Worm (Caenorhabditis elegans) whole organism, L3 larva: Measurements from ENCODE around the gene fbxb-115.
"Not testable (repeated sequence)": the region's sequence is repeated elsewhere in the genome, so short reads cannot be mapped to it uniquely, and the experiment has no call there.

Experiments
- R02D3.7 ChIP-seq: fragments of 150-350 bp; optimal IDR thresholded peaks from 2 replicates; lab custom pipeline; 2014; ENCODE audit warnings: missing biosample characterization, missing genetic modification characterization
- ZK546.5 ChIP-seq: sonication (generic microtip); optimal IDR thresholded peaks from 2 replicates; lab custom pipeline; 2017; ENCODE audit warnings: missing biosample characterization, missing genetic modification characterization
- aly-2 ChIP-seq: fragments of 150-350 bp; optimal IDR thresholded peaks from 2 replicates; lab custom pipeline; 2014; ENCODE audit warnings: missing biosample characterization, missing genetic modification characterization
- ama-1 ChIP-seq: fragments of 150-350 bp; optimal IDR thresholded peaks from 2 replicates; lab custom pipeline; 2018
- ceh-16 ChIP-seq: sonication (generic microtip); optimal IDR thresholded peaks from 2 replicates; lab custom pipeline; 2017; ENCODE audit warnings: missing biosample characterization, missing genetic modification characterization
- ceh-28 ChIP-seq: fragments of 150-350 bp; optimal IDR thresholded peaks from 2 replicates; lab custom pipeline; 2014; ENCODE audit warnings: missing biosample characterization, missing genetic modification reagents, missing genetic modification characterization
- ceh-9 ChIP-seq: sonication (generic microtip); optimal IDR thresholded peaks from 2 replicates; lab custom pipeline; 2018; ENCODE audit warnings: missing biosample characterization, missing genetic modification characterization
- daf-12 ChIP-seq: fragments of 150-350 bp; optimal IDR thresholded peaks from 2 replicates; lab custom pipeline; 2014; ENCODE audit warnings: missing biosample characterization, missing genetic modification reagents, missing genetic modification characterization
- egl-5 ChIP-seq: fragments of 150-350 bp; optimal IDR thresholded peaks from 2 replicates; lab custom pipeline; 2017; ENCODE audit warnings: missing biosample characterization, missing genetic modification reagents, missing genetic modification characterization, inconsistent platforms
- elt-1 ChIP-seq: fragments of 150-350 bp; optimal IDR thresholded peaks from 2 replicates; lab custom pipeline; 2014; ENCODE audit warnings: missing biosample characterization, missing genetic modification characterization
- elt-2 ChIP-seq: sonication (generic microtip); optimal IDR thresholded peaks from 2 replicates; lab custom pipeline; 2016; ENCODE audit warnings: missing genetic modification reagents, mild to moderate bottlenecking, missing genetic modification characterization, missing compliant biosample characterization
- elt-3 ChIP-seq, 3 experiments: fragments of 150-350 bp in 1 of 3; sonication (generic microtip) in 2 of 3; optimal IDR thresholded peaks; 2 replicates in 2 of 3; 4 replicates in 1 of 3; lab custom pipeline; 2014 to 2017; ENCODE audit warnings: missing biosample characterization in 3 of 3, missing genetic modification characterization in 3 of 3
- eor-1 ChIP-seq, 2 experiments: fragments of 150-350 bp; optimal IDR thresholded peaks; 2 replicates each; lab custom pipeline; 2014 to 2018; ENCODE audit warnings: missing biosample characterization in 2 of 2, missing genetic modification characterization in 2 of 2
- fkh-10 ChIP-seq: sonication (generic microtip); optimal IDR thresholded peaks from 2 replicates; lab custom pipeline; 2017; ENCODE audit warnings: missing biosample characterization, missing genetic modification reagents, missing genetic modification characterization
- fos-1 ChIP-seq: fragments of 150-350 bp; optimal IDR thresholded peaks from 2 replicates; lab custom pipeline; 2014; ENCODE audit warnings: missing biosample characterization, missing genetic modification characterization
- lin-15B ChIP-seq: fragments of 150-350 bp; optimal IDR thresholded peaks from 2 replicates; lab custom pipeline; 2014; ENCODE audit warnings: missing biosample characterization, missing genetic modification characterization
- lin-39 ChIP-seq: fragments of 150-350 bp; optimal IDR thresholded peaks from 2 replicates; lab custom pipeline; 2018; ENCODE audit warnings: missing biosample characterization, missing genetic modification reagents, missing genetic modification characterization
- mdl-1 ChIP-seq: fragments of 150-350 bp; optimal IDR thresholded peaks from 2 replicates; lab custom pipeline; 2014; ENCODE audit warnings: missing biosample characterization, missing genetic modification characterization
- mml-1 ChIP-seq: fragments of 150-350 bp; sonication (generic microtip); optimal IDR thresholded peaks from 3 replicates; lab custom pipeline; 2014; ENCODE audit warnings: missing biosample characterization, missing genetic modification characterization
- nfya-1 ChIP-seq: sonication (generic microtip); optimal IDR thresholded peaks from 2 replicates; lab custom pipeline; 2017; ENCODE audit warnings: missing genetic modification characterization, mild to moderate bottlenecking, missing compliant biosample characterization, antibody characterized with exemption, moderate library complexity; ENCODE audit not compliant: insufficient read depth
- nhr-11 ChIP-seq: fragments of 150-350 bp; optimal IDR thresholded peaks from 2 replicates; lab custom pipeline; 2014; ENCODE audit warnings: missing biosample characterization, missing genetic modification characterization
- nhr-12 ChIP-seq: fragments of 150-350 bp; optimal IDR thresholded peaks from 2 replicates; lab custom pipeline; 2014; ENCODE audit warnings: missing biosample characterization, missing genetic modification characterization
- nhr-23 ChIP-seq: fragments of 150-350 bp; optimal IDR thresholded peaks from 2 replicates; lab custom pipeline; 2014; ENCODE audit warnings: missing biosample characterization, missing genetic modification reagents, missing genetic modification characterization
- nhr-28 ChIP-seq: fragments of 150-350 bp; optimal IDR thresholded peaks from 2 replicates; lab custom pipeline; 2014; ENCODE audit warnings: missing biosample characterization, missing genetic modification characterization
- nhr-43 ChIP-seq: sonication (generic microtip); optimal IDR thresholded peaks from 2 replicates; lab custom pipeline; 2016; ENCODE audit warnings: mild to moderate bottlenecking, missing genetic modification characterization, missing compliant biosample characterization; ENCODE audit not compliant: poor library complexity, severe bottlenecking
- nhr-76 ChIP-seq: fragments of 150-350 bp; sonication (generic microtip); optimal IDR thresholded peaks from 5 replicates; lab custom pipeline; 2014; ENCODE audit warnings: missing biosample characterization, missing genetic modification characterization
- nhr-77 ChIP-seq: fragments of 150-350 bp; optimal IDR thresholded peaks from 2 replicates; lab custom pipeline; 2014; ENCODE audit warnings: missing biosample characterization, missing genetic modification characterization
- pha-4 ChIP-seq: fragments of 150-350 bp; optimal IDR thresholded peaks from 2 replicates; lab custom pipeline; 2014; ENCODE audit warnings: missing biosample characterization, missing genetic modification reagents, missing genetic modification characterization
- pqm-1 ChIP-seq: fragments of 150-350 bp; optimal IDR thresholded peaks from 2 replicates; lab custom pipeline; 2017; ENCODE audit warnings: missing biosample characterization, missing genetic modification characterization, inconsistent platforms
- skn-1 ChIP-seq: fragments of 150-350 bp; optimal IDR thresholded peaks from 2 replicates; lab custom pipeline; 2014; ENCODE audit warnings: missing biosample characterization, missing genetic modification characterization
- snpc-4 ChIP-seq: fragments of 150-350 bp; optimal IDR thresholded peaks from 2 replicates; lab custom pipeline; 2014; ENCODE audit warnings: missing biosample characterization, missing genetic modification characterization
- tbx-2 ChIP-seq: sonication (generic microtip); optimal IDR thresholded peaks from 2 replicates; lab custom pipeline; 2016; ENCODE audit warnings: mild to moderate bottlenecking, missing genetic modification characterization, missing compliant biosample characterization
- unc-62 ChIP-seq: fragments of 150-350 bp; sonication (generic microtip); optimal IDR thresholded peaks from 4 replicates; lab custom pipeline; 2014; ENCODE audit warnings: missing biosample characterization, missing genetic modification reagents, missing genetic modification characterization
- zag-1 ChIP-seq: fragments of 150-350 bp; optimal IDR thresholded peaks from 2 replicates; lab custom pipeline; 2014; ENCODE audit warnings: missing biosample characterization, missing genetic modification characterization
- ztf-11 ChIP-seq: fragments of 150-350 bp; optimal IDR thresholded peaks from 2 replicates; lab custom pipeline; 2014; ENCODE audit warnings: missing biosample characterization, missing genetic modification characterization
- ztf-4 ChIP-seq: fragments of 150-350 bp; optimal IDR thresholded peaks from 2 replicates; lab custom pipeline; 2014; ENCODE audit warnings: missing biosample characterization, missing genetic modification characterization

fbxb-115 gene

ce11 chrV:19278488-19278887 is 38.5 kb upstream of the fbxb-115 start:
- no peak for TF ChIP-seq unc-62 (GFP tag; lab: Kevin White, UChicago)
- no peak for TF ChIP-seq nhr-28 (tag; lab: Kevin White, UChicago)
- no peak for TF ChIP-seq elt-2
- TF ChIP-seq eor-1 (tag; optimal IDR thresholded peaks at IDR 0.05; lab: Kevin White, UChicago) = no peak
- no peak for TF ChIP-seq tbx-2 (tag; lab: Kevin White, UChicago)
- no peak for TF ChIP-seq egl-5 (tag; lab: Kevin White, UChicago)
- TF ChIP-seq nfya-1 (tag; lab: Kevin White, UChicago) = no peak
- TF ChIP-seq nhr-12 (tag; lab: Kevin White, UChicago) = no peak
- TF ChIP-seq lin-39 (tag; lab: Kevin White, UChicago) = no peak
- TF ChIP-seq lin-15B = no peak

- TF ChIP-seq fos-1 = no peak
- TF ChIP-seq nhr-77 (tag; lab: Kevin White, UChicago) = no peak
- TF ChIP-seq ceh-9 (tag; lab: Kevin White, UChicago) = no peak
- no peak for TF ChIP-seq egl-5 (tag; lab: Kevin White, UChicago)
- no peak for TF ChIP-seq daf-12 (tag; lab: Kevin White, UChicago)
- no peak for TF ChIP-seq ama-1 (lab: Kevin White, UChicago)
- no peak for TF ChIP-seq nhr-43 (tag; lab: Kevin White, UChicago)
- TF ChIP-seq ceh-16 (tag; lab: Kevin White, UChicago) = no peak
- TF ChIP-seq elt-1 (tag; lab: Kevin White, UChicago) = no peak
- TF ChIP-seq ceh-28 (tag; lab: Kevin White, UChicago) = no peak
- no peak for TF ChIP-seq elt-3 (tag; optimal IDR thresholded peaks at IDR 0.05; lab: Kevin White, UChicago)
- no peak for TF ChIP-seq ztf-11
- no peak for TF ChIP-seq fkh-10 (GFP tag; lab: Kevin White, UChicago)
- TF ChIP-seq R02D3.7 (tag; lab: Kevin White, UChicago) = no peak
- TF ChIP-seq nhr-11 (tag; lab: Kevin White, UChicago) = no peak
- TF ChIP-seq ZK546.5 (tag; lab: Kevin White, UChicago) = no peak
- TF ChIP-seq skn-1 (tag; lab: Kevin White, UChicago) = no peak
- no peak for TF ChIP-seq pqm-1
- TF ChIP-seq ztf-4 = no peak
Measured at ce11 chrV:19276354-19276753, 36.3 kb upstream of the fbxb-115 start.

- TF ChIP-seq unc-62 (GFP tag; lab: Kevin White, UChicago); pha-4 (tag; lab: Kevin White, UChicago); egl-5 (tag; lab: Kevin White, UChicago): not testable (repeated sequence)
Measured at ce11 chrV:19264148-19264547, 24.1 kb upstream of the fbxb-115 start, which contains the start of gene F21D9.1. F21D9.1 (plus strand) TSS chrV:19264448.

ce11 chrV:19262349-19262748 is 22.3 kb upstream of the fbxb-115 start, which contains the start of gene F21D9.2:
F21D9.2 (minus strand) TSS chrV:19262449.
- no peak for TF ChIP-seq fos-1
- TF ChIP-seq elt-1 (tag; lab: Kevin White, UChicago) = no peak
- no peak for TF ChIP-seq snpc-4
- no peak for TF ChIP-seq nhr-11 (tag; lab: Kevin White, UChicago)
- TF ChIP-seq nhr-23 = no peak
- no peak for TF ChIP-seq nhr-76
- no peak for TF ChIP-seq zag-1 (tag; lab: Kevin White, UChicago)
- TF ChIP-seq lin-39 (tag; lab: Kevin White, UChicago) = no peak
- no peak for TF ChIP-seq R02D3.7 (tag; lab: Kevin White, UChicago)
- TF ChIP-seq ZK546.5 (tag; lab: Kevin White, UChicago) = no peak
- TF ChIP-seq mml-1 (tag; lab: Kevin White, UChicago) = no peak
- TF ChIP-seq nhr-77 (tag; lab: Kevin White, UChicago) = no peak
- TF ChIP-seq ama-1 (lab: Kevin White, UChicago) = no peak
- TF ChIP-seq fkh-10 (GFP tag; lab: Kevin White, UChicago) = no peak
- no peak for TF ChIP-seq ceh-9 (tag; lab: Kevin White, UChicago)
- TF ChIP-seq pqm-1 = no peak
- TF ChIP-seq mdl-1 (tag; lab: Kevin White, UChicago) = no peak
- no peak for TF ChIP-seq aly-2 (tag; lab: Kevin White, UChicago)
